1 fruit fly cellular context compared by ENCODE assay signal in genomic region chr3L:18901411-18901810, dm6.
A peak's percentile ranks its signal among the peaks of the same experiment; 100 is the strongest.
TF ChIP-seq lines count a peak whose summit lies in the region.

Gene arx, minus strand, starts transcription at chr3L:18901554.
Gene CG6843, plus strand, starts transcription at chr3L:18901594.

TF ChIP-seq in whole organism, embryonic, 481 proteins besides CTCF, POLR2A, EP300 and RAD21 (continued from another document):
- TF ChIP-seq CG2199 (GFP tag; IDR thresholded peaks at IDR 0.05; lab: Robert Waterston, UW) = peak; percentile 13; the same call in 1 of the 3 replicates
- TF ChIP-seq h (optimal IDR thresholded peaks at IDR 0.05; lab: Kevin White, UChicago) = no peak
- TF ChIP-seq Drgx (GFP tag; IDR thresholded peaks at IDR 0.05; lab: Robert Waterston, UW) = no peak
- TF ChIP-seq pzg (GFP tag; optimal IDR thresholded peaks at IDR 0.05; lab: Kevin White, UChicago) = peak; percentile 84
- TF ChIP-seq CG12104 (GFP tag; optimal IDR thresholded peaks at IDR 0.05; lab: Kevin White, UChicago) = no peak
- TF ChIP-seq CG1233 (GFP tag; optimal IDR thresholded peaks at IDR 0.05; lab: Kevin White, UChicago) = no peak
- no peak for TF ChIP-seq exex (tag; optimal IDR thresholded peaks at IDR 0.05; lab: Kevin White, UChicago)
- TF ChIP-seq ac (GFP tag; optimal IDR thresholded peaks at IDR 0.05; lab: Kevin White, UChicago) = no peak
- TF ChIP-seq CG4328 (GFP tag; optimal IDR thresholded peaks at IDR 0.05; lab: Kevin White, UChicago) = no peak
- TF ChIP-seq CG7372 (GFP tag; IDR thresholded peaks at IDR 0.05; lab: Robert Waterston, UW) = no peak
- no peak for TF ChIP-seq ci (GFP tag; IDR thresholded peaks at IDR 0.05; lab: Robert Waterston, UW)
- peak; percentile 96 for TF ChIP-seq chinmo (GFP tag; IDR thresholded peaks at IDR 0.05; lab: Robert Waterston, UW; ENCODE audit: partially characterized antibody)
- TF ChIP-seq D19A (tag; optimal IDR thresholded peaks at IDR 0.05; lab: Kevin White, UChicago) = no peak
- no peak for TF ChIP-seq shn (GFP tag; optimal IDR thresholded peaks at IDR 0.05; lab: Kevin White, UChicago)
- no peak for TF ChIP-seq Bdp1 (GFP tag; optimal IDR thresholded peaks at IDR 0.05; lab: Kevin White, UChicago)
- no peak for TF ChIP-seq TFAM (GFP tag; optimal IDR thresholded peaks at IDR 0.05; lab: Kevin White, UChicago)
- peak; percentile 86 for TF ChIP-seq ato (GFP tag; IDR thresholded peaks at IDR 0.05; lab: Robert Waterston, UW; ENCODE audit: partially characterized antibody)
- no peak for TF ChIP-seq CG8359 (GFP tag; optimal IDR thresholded peaks at IDR 0.05; lab: Kevin White, UChicago; ENCODE audit: borderline replicate concordance)
- no peak for TF ChIP-seq CG11695 (GFP tag; IDR thresholded peaks at IDR 0.05; lab: Robert Waterston, UW)
- TF ChIP-seq Rx (GFP tag; IDR thresholded peaks at IDR 0.05; lab: Robert Waterston, UW) = no peak
- no peak for TF ChIP-seq CG10654 (GFP tag; optimal IDR thresholded peaks at IDR 0.05; lab: Kevin White, UChicago)
- no peak for TF ChIP-seq ttk (GFP tag; IDR thresholded peaks at IDR 0.05; lab: Robert Waterston, UW)
- TF ChIP-seq CG9932 (GFP tag; IDR thresholded peaks at IDR 0.05; lab: Robert Waterston, UW) = peak; percentile 43; the same call in 1 of the 2 replicates
- TF ChIP-seq Six4 (GFP tag; optimal IDR thresholded peaks at IDR 0.05; lab: Kevin White, UChicago) = no peak
- TF ChIP-seq Bteb2 (GFP tag; optimal IDR thresholded peaks at IDR 0.05; lab: Kevin White, UChicago) = no peak
- peak; percentile 83 for TF ChIP-seq Sry-δ (GFP tag; optimal IDR thresholded peaks at IDR 0.05; lab: Kevin White, UChicago)
- TF ChIP-seq tin (GFP tag; optimal IDR thresholded peaks at IDR 0.05; lab: Kevin White, UChicago) = no peak
- peak; percentile 23 for TF ChIP-seq CG17829 (tag; optimal IDR thresholded peaks at IDR 0.05; lab: Kevin White, UChicago)
- peak; percentile 70 for TF ChIP-seq E2f2 (GFP tag; IDR thresholded peaks at IDR 0.05; lab: Robert Waterston, UW)
- peak; percentile 85; the same call in 2 of the 3 replicates for TF ChIP-seq mld (GFP tag; IDR thresholded peaks at IDR 0.05; lab: Robert Waterston, UW; ENCODE audit: partially characterized antibody)
- no peak for TF ChIP-seq Sry-β (GFP tag; optimal IDR thresholded peaks at IDR 0.05; lab: Kevin White, UChicago)
- TF ChIP-seq CG6813 (GFP tag; optimal IDR thresholded peaks at IDR 0.05; lab: Kevin White, UChicago) = no peak
- peak; percentile 83 for TF ChIP-seq HLH4C (GFP tag; IDR thresholded peaks at IDR 0.05; lab: Robert Waterston, UW; ENCODE audit: partially characterized antibody)
- TF ChIP-seq CG9817 (tag; optimal IDR thresholded peaks at IDR 0.05; lab: Kevin White, UChicago) = no peak
